Worm (Caenorhabditis elegans) whole organism, L3 larva: Measurements from ENCODE around the gene C54E4.12.

Experiments used
- ceh-16 ChIP-seq: sonication (generic microtip); optimal IDR thresholded peaks from 2 replicates; lab custom pipeline; 2017; ENCODE audit warnings: missing biosample characterization, missing genetic modification characterization
- fkh-10 ChIP-seq: sonication (generic microtip); optimal IDR thresholded peaks from 2 replicates; lab custom pipeline; 2017; ENCODE audit warnings: missing biosample characterization, missing genetic modification reagents, missing genetic modification characterization
- lin-39 ChIP-seq: fragments of 150-350 bp; optimal IDR thresholded peaks from 2 replicates; lab custom pipeline; 2018; ENCODE audit warnings: missing biosample characterization, missing genetic modification reagents, missing genetic modification characterization

The C54E4.12 gene

ce11 chrIV:2099771-2100170, 40.7 kb downstream of the C54E4.12 start, which contains the start of gene C23H5.11:
TSS of gene C23H5.11 (minus strand) at chrIV:2099871.
- TF ChIP-seq lin-39 (tag; lab: Kevin White, UChicago) (no peak), fkh-10 (GFP tag; lab: Kevin White, UChicago) (no peak), ceh-16 (tag; lab: Kevin White, UChicago) (no peak)
